Fruit fly (Drosophila melanogaster) whole organism, pupa: ENCODE measurements around the gene mkg-p.
A peak's percentile ranks its signal among the peaks of the same experiment; 100 is the strongest.

Experiments used
- CG10348 ChIP-seq: fragments of 200-800 bp; sonication (Bioruptor generic); IDR thresholded peaks from 2 replicates; pipeline ENCODE4 v1.3.6; 2022; ENCODE audit warnings: missing biosample characterization, missing genetic modification characterization
- CG12605 ChIP-seq: fragments of 200-800 bp; sonication (Bioruptor generic); IDR thresholded peaks from 2 replicates; pipeline ENCODE4 v1.3.6; 2022; ENCODE audit warnings: missing biosample characterization, missing genetic modification characterization
- CG8159 ChIP-seq: fragments of 200-800 bp; sonication (Bioruptor generic); optimal IDR thresholded peaks from 3 replicates; lab custom pipeline; 2018; ENCODE audit warnings: missing biosample characterization, mild to moderate bottlenecking, missing genetic modification characterization, moderate library complexity
- EcR ChIP-seq: fragments of 200-800 bp; sonication (Bioruptor generic); optimal IDR thresholded peaks from 3 replicates; lab custom pipeline; 2019; ENCODE audit warnings: missing biosample characterization, missing genetic modification characterization, mild to moderate bottlenecking, moderate library complexity, missing genetic modification reagents

DNA sequence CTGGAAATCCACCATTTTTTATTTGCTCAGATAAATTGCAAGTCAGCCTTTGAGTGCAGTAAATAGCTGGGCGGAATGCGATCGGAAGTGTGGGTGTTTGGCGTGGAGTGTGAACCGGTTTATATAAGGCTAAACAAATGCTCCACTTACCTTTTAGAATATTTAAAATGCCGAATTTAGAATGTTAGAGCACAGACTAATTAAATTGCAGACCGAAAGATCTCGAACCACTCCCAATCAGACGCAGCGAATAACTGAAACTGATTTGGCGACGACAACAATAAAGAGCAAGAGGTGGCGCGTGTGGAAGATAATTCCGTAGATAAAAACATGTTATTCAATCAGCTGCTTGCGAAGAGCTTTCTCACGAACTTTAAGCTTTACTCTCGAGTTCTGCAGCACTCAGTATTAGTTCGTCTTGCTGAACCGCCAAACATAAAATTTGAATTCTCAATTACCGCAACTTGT is 44.4 kb downstream of the mkg-p start, which contains the start of gene Idh:
- TF ChIP-seq EcR (peak; percentile 17), CG10348 (no peak), CG8159 (tag; lab: Kevin White, UChicago) (no peak), CG12605 (peak; percentile 9; the same call in 1 of the 2 replicates)
